Fruit fly (Drosophila melanogaster): ENCODE measurements around the gene CG11286.

The CG11286 gene

DNA sequence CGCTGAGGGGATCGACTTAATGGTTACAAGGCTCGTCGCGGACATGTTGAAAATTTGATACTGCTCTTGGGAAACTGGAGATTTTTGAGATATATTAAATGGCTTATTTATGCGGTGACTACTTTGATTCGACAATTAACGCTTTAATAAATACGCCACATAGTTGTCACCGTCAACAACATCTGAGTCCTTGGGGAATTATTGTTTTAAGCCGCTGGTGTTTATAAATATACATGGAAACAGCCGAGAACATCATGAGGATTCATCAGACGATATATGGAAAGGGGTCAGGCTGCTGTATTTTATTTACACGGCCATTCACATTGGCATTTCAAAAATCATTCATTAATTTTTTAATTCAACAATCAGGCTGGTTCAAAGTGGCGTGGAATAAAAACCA, at the start of gene CG11286:
CG11286 (minus strand) TSS at position 101 of the 400 bp plus-strand sequence.
- TF ChIP-seq pan (optimal IDR thresholded peaks at IDR 0.05) (no peak), CG8478 (optimal IDR thresholded peaks at IDR 0.05) (no peak), Dll (optimal IDR thresholded peaks at IDR 0.05) (no peak)

dm6 chr3R:7813981-7814529, 42.5 kb upstream of the CG11286 start, which contains the start of gene CG34384:
Gene CG34384, plus strand, starts transcription at chr3R:7814361.
- no peak for TF ChIP-seq CG8478 (optimal IDR thresholded peaks at IDR 0.05)
- no peak for TF ChIP-seq psq (optimal IDR thresholded peaks at IDR 0.05)
- TF ChIP-seq usp (GFP tag; optimal IDR thresholded peaks at IDR 0.05), result no peak
- no peak for TF ChIP-seq Dll (optimal IDR thresholded peaks at IDR 0.05)
- TF ChIP-seq pan (optimal IDR thresholded peaks at IDR 0.05), result no peak
- no peak for TF ChIP-seq EcR (GFP tag; optimal IDR thresholded peaks at IDR 0.05)

- TF ChIP-seq Dll (optimal IDR thresholded peaks at IDR 0.05) (no peak), EcR (GFP tag; optimal IDR thresholded peaks at IDR 0.05) (no peak), pan (optimal IDR thresholded peaks at IDR 0.05) (no peak), CG8478 (optimal IDR thresholded peaks at IDR 0.05) (no peak), psq (optimal IDR thresholded peaks at IDR 0.05) (no peak), usp (GFP tag; optimal IDR thresholded peaks at IDR 0.05) (no peak)
These were observed 42.0 kb upstream of the CG11286 start for dm6 chr3R:7813518-7813917.

- TF ChIP-seq EcR (GFP tag; optimal IDR thresholded peaks at IDR 0.05) (no peak), CG8478 (optimal IDR thresholded peaks at IDR 0.05) (no peak), Dll (optimal IDR thresholded peaks at IDR 0.05) (no peak), psq (optimal IDR thresholded peaks at IDR 0.05) (no peak), pan (optimal IDR thresholded peaks at IDR 0.05) (no peak), usp (GFP tag; optimal IDR thresholded peaks at IDR 0.05) (no peak)
These were observed 40.0 kb upstream of the CG11286 start, which contains the start of gene CG31473 for dm6 chr3R:7811514-7811913. Gene CG31473, plus strand, starts transcription at chr3R:7811814.

dm6 chr3R:7809662-7810621, 38.4 kb upstream of the CG11286 start, which contains the start of the genes CG2993 and sgll:
Gene CG2993, minus strand, starts transcription at chr3R:7810014.
Gene sgll, plus strand, starts transcription at chr3R:7810532.
- TF ChIP-seq psq (optimal IDR thresholded peaks at IDR 0.05) (no peak), Dll (optimal IDR thresholded peaks at IDR 0.05) (peak; percentile 73), EcR (GFP tag; optimal IDR thresholded peaks at IDR 0.05) (no peak), CG8478 (optimal IDR thresholded peaks at IDR 0.05) (peak; percentile 27), pan (optimal IDR thresholded peaks at IDR 0.05) (no peak), usp (GFP tag; optimal IDR thresholded peaks at IDR 0.05) (no peak)

DNA sequence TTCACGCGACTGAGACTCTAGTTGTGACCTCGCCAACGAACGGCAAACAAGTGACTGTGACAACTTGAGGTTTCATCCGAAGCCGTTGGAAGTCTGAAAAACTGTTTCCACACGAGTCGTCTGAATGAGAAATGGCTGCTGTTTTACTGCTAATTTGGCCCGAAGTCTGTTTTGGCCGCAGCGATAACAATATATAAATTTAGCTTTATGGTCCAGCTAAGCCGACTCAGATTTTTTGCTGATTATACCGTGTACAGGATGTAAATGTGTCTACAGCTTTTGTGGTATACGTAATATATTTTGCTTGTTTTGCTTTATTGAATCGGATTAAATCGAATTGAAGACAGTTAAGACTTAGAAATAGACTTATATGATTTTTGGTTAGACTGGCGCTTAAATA, 32.8 kb upstream of the CG11286 start, which contains the start of gene CG18268:
CG18268 (minus strand) TSS at position 101 of the 400 bp plus-strand sequence.
- TF ChIP-seq usp (GFP tag; optimal IDR thresholded peaks at IDR 0.05) (no peak), CG8478 (optimal IDR thresholded peaks at IDR 0.05) (no peak), Dll (optimal IDR thresholded peaks at IDR 0.05) (no peak), psq (optimal IDR thresholded peaks at IDR 0.05) (no peak), pan (optimal IDR thresholded peaks at IDR 0.05) (no peak), EcR (GFP tag; optimal IDR thresholded peaks at IDR 0.05) (no peak)

- TF ChIP-seq pan (optimal IDR thresholded peaks at IDR 0.05) (no peak), psq (optimal IDR thresholded peaks at IDR 0.05) (no peak), Dll (optimal IDR thresholded peaks at IDR 0.05) (no peak), EcR (GFP tag; optimal IDR thresholded peaks at IDR 0.05) (no peak), usp (GFP tag; optimal IDR thresholded peaks at IDR 0.05) (no peak), CG8478 (optimal IDR thresholded peaks at IDR 0.05) (no peak)
These were observed 31.1 kb upstream of the CG11286 start, which contains the start of gene CG3014 for dm6 chr3R:7802693-7803092. Gene CG3014, minus strand, starts transcription at chr3R:7802793.

DNA sequence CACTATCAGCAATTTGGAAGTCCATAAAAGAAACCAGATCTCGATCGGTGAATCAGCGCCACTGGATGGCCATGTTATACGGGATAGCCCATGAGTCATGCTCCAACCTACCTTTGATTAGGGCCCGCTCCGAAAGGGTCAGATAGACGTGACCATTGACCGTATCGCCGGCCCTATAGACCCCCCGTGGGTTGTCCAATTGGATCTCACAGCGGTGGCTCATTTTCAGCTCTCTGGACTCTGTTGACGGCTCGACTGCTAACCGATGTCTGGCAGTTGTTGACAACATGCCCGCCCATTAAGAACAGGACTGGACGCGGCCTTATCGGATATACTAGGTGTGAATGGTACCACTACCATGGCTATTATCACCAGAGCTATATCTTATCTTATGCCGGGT, 27.0 kb upstream of the CG11286 start, which contains the start of gene CG18744:
CG18744 (minus strand) TSS at position 247 of the 400 bp plus-strand sequence.
- TF ChIP-seq pan (optimal IDR thresholded peaks at IDR 0.05) (no peak), EcR (GFP tag; optimal IDR thresholded peaks at IDR 0.05) (no peak), CG8478 (optimal IDR thresholded peaks at IDR 0.05) (no peak), Dll (optimal IDR thresholded peaks at IDR 0.05) (no peak), psq (optimal IDR thresholded peaks at IDR 0.05) (no peak), usp (GFP tag; optimal IDR thresholded peaks at IDR 0.05) (no peak)

DNA sequence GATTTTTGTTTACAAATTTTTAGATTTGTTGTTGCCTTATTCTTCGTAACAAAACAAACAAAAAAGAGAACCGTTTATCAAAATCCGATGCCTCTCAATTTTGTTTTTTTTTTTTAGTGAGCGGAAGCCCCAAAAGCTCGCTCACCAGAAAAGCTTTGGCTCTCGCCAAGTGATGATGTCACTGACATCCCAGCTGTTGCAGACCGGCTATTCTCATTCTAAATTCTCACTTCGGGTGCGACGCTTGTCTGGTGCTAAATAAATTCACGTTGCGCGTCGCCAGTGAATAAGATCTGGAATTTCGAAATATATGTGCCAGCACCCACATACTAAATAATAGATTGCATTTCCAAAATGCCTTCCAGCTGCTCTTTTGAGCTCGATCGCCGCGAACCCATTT, 22.3 kb upstream of the CG11286 start, which contains the start of gene CG2641:
CG2641 (plus strand) TSS at position 215 of the 400 bp plus-strand sequence.
- TF ChIP-seq EcR (GFP tag; optimal IDR thresholded peaks at IDR 0.05) (no peak), pan (optimal IDR thresholded peaks at IDR 0.05) (no peak), Dll (optimal IDR thresholded peaks at IDR 0.05) (peak; percentile 7), psq (optimal IDR thresholded peaks at IDR 0.05) (no peak), CG8478 (optimal IDR thresholded peaks at IDR 0.05) (no peak)

DNA sequence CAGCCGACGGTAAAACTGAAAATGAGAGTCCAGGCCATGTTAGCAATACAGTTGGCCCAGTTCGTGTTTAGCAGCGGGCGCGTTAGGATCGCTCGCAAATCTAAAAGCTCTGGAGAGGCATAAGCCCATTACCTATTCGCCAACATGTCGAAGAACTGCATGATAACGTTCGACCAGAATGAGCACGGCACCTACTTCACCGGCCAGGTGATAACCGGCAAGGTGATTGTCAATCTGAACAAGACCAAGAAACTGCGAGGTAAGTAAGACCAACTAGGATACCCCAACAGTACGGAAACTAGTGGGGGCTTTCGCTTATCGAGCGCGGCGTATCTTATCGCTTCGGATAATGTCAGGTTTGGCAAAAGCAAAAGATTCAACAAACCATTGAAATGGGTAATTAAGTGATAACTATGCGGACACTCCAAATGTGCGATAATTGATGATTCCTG, 19.1 kb upstream of the CG11286 start, which contains the start of gene CG10086:
CG10086 (plus strand) TSS at position 51 of the 452 bp plus-strand sequence.
- no peak for TF ChIP-seq pan (optimal IDR thresholded peaks at IDR 0.05)
- no peak for TF ChIP-seq CG8478 (optimal IDR thresholded peaks at IDR 0.05)

- TF ChIP-seq EcR (GFP tag; optimal IDR thresholded peaks at IDR 0.05), result no peak
- TF ChIP-seq Dll (optimal IDR thresholded peaks at IDR 0.05), result no peak
- TF ChIP-seq usp (GFP tag; optimal IDR thresholded peaks at IDR 0.05), result no peak
- TF ChIP-seq CG8478 (optimal IDR thresholded peaks at IDR 0.05), result no peak
- TF ChIP-seq psq (optimal IDR thresholded peaks at IDR 0.05), result no peak
- no peak for TF ChIP-seq pan (optimal IDR thresholded peaks at IDR 0.05)
These were observed 18.5 kb upstream of the CG11286 start, which contains the start of gene CG18746 for dm6 chr3R:7790087-7790486. Gene CG18746, minus strand, starts transcription at chr3R:7790187.

All from whole organism.